Fruit fly (Drosophila melanogaster): ENCODE data around the gene TyrRII.

The TyrRII gene

dm6 chr3R:17794335-17795074 is 58.1 kb downstream of the TyrRII start, which contains the start of gene CG43102:
Gene CG43102 (minus strand): TSS chr3R:17794490.
- TF ChIP-seq CG17801 (GFP tag; optimal IDR thresholded peaks at IDR 0.05; ENCODE audit: partially characterized antibody) = peak; percentile 68

DNA sequence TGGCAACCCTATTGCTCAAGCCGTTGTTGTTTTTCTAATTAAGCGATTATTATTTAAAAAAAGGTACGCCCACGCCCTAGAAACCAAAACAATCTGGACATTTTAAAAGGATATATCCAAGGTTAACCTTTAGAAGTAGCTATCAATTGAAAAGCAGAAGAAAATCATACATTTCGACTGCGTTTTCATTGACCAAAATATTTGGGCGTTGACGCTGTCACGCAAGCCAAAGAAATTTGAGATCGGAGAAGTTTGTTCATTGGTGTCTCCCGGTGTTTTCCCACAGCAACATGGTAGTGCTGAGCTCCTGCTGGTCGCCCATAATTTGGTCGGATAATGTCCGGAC is 58.6 kb downstream of the TyrRII start, which contains the start of gene pasi1:
Gene pasi1 (plus strand): TSS at position 1 of the 346 bp plus-strand sequence.
- TF ChIP-seq CG17801 (GFP tag; optimal IDR thresholded peaks at IDR 0.05; ENCODE audit: partially characterized antibody) = no peak

DNA sequence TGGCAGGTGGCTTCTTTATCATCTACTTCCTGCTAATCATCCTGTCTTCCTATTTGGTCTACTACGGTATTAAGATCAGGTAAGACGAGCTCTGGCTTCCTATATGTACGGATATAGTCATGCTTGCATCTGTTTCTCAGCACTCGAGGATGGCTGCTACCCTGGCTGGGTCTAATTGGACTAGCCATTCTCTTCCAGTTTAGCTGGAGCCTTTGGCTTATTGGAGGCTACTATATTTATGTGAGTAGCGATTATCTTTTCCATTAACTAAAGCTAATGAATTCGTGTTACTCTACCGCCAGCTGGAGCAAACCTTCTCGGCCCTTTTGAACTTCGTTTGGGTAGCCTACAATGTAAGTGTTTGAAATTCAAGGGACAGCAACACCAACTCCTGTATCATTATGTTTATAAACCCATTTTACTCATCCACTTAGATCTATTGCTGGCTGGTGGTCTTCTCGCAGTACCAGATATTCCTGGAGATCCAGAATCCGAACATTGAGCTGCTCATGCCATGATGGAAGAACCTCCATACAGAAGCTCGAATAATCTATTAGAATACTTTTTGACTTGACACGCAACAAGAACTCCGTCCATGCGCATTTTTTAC is 59.3 kb downstream of the TyrRII start:
- TF ChIP-seq CG17801 (GFP tag; optimal IDR thresholded peaks at IDR 0.05; ENCODE audit: partially characterized antibody) = no peak
